Worm (Caenorhabditis elegans) whole organism, early embryonic: ENCODE measurements around the gene F11G11.4.
A peak's percentile ranks its signal among the peaks of the same experiment; 100 is the strongest.
"Not testable (repeated sequence)": the region's sequence is repeated elsewhere in the genome, so short reads cannot be mapped to it uniquely, and the experiment has no call there.

Experiments
- B0310.2 ChIP-seq: sonication (generic microtip); optimal IDR thresholded peaks from 2 replicates; lab custom pipeline; 2016; ENCODE audit warnings: mild to moderate bottlenecking, missing genetic modification characterization, missing compliant biosample characterization
- F13C5.2 ChIP-seq: sonication (generic microtip); optimal IDR thresholded peaks from 2 replicates; lab custom pipeline; 2017; ENCODE audit warnings: mild to moderate bottlenecking, missing genetic modification characterization, inconsistent platforms, missing compliant biosample characterization
- ama-1 ChIP-seq: fragments of 150-350 bp; optimal IDR thresholded peaks from 2 replicates; lab custom pipeline; 2014
- ceh-36 ChIP-seq: sonication (generic microtip); optimal IDR thresholded peaks from 2 replicates; lab custom pipeline; 2016; ENCODE audit warnings: missing genetic modification characterization, inconsistent platforms, missing compliant biosample characterization
- ets-7 ChIP-seq: sonication (generic microtip); optimal IDR thresholded peaks from 2 replicates; lab custom pipeline; 2016; ENCODE audit warnings: missing genotype, missing genetic modification characterization, missing compliant biosample characterization
- flt-1 ChIP-seq: fragments of 200-800 bp; sonication (Bioruptor generic); IDR thresholded peaks from 2 replicates; pipeline ENCODE4 v1.3.6; 2022; ENCODE audit warnings: missing genetic modification characterization, missing compliant biosample characterization
- hmbx-1 ChIP-seq: sonication (generic microtip); optimal IDR thresholded peaks from 2 replicates; lab custom pipeline; 2016; ENCODE audit warnings: mild to moderate bottlenecking, missing genetic modification characterization, missing compliant biosample characterization
- hmg-4 ChIP-seq: fragments of 200-800 bp; sonication (Bioruptor generic); optimal IDR thresholded peaks from 2 replicates; lab custom pipeline; 2018; ENCODE audit warnings: mild to moderate bottlenecking, missing genetic modification characterization, missing compliant biosample characterization
- hnd-1 ChIP-seq: sonication (generic microtip); optimal IDR thresholded peaks from 2 replicates; lab custom pipeline; 2016; ENCODE audit warnings: missing genetic modification characterization, missing compliant biosample characterization
- pes-1 ChIP-seq: fragments of 200-800 bp; sonication (Bioruptor generic); IDR thresholded peaks from 2 replicates; pipeline ENCODE4 v1.3.6; 2022; ENCODE audit warnings: missing genetic modification reagents, missing genetic modification characterization, missing compliant biosample characterization
- scrt-1 ChIP-seq: fragments of 200-800 bp; sonication (Bioruptor generic); IDR thresholded peaks from 2 replicates; pipeline ENCODE4 v1.3.6; 2022; ENCODE audit warnings: missing genetic modification characterization, missing compliant biosample characterization
- sea-1 ChIP-seq: fragments of 200-800 bp; sonication (Bioruptor generic); conservative IDR thresholded peaks from 2 replicates; pipeline ENCODE4 v1.3.6; 2022; ENCODE audit warnings: missing genetic modification characterization, missing compliant biosample characterization
- tbx-11 ChIP-seq: fragments of 200-800 bp; sonication (Bioruptor generic); IDR thresholded peaks from 2 replicates; pipeline ENCODE4 v1.3.6; 2022; ENCODE audit warnings: missing genetic modification characterization, missing compliant biosample characterization
- tra-4 ChIP-seq: sonication (generic microtip); optimal IDR thresholded peaks from 2 replicates; lab custom pipeline; 2017; ENCODE audit warnings: missing genetic modification characterization, missing compliant biosample characterization

DNA sequence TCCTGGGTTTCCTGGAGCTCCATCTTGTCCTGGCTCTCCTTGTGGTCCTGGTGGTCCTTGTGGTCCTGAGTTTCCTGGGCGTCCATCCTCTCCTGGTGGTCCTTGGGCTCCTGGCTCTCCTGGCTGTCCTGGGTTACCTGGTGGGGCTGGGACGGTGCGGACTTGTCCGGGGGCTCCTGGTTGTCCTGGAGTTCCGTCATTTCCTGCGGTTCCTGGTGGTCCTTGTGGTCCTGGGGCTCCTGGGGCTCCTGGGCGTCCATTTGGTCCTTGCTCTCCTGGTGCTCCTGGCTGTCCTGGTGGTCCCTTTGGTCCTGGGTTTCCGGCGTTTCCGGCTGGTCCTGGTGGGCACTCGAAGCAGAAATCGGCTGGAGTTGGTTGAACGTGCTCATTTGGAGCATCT, 12.0 kb downstream of the F11G11.4 start:
- not testable (repeated sequence) for TF ChIP-seq ama-1 (lab: Kevin White, UChicago); F13C5.2 (tag; lab: Kevin White, UChicago); tbx-11 (GFP tag; lab: Robert Waterston, UW); hnd-1; flt-1 (GFP tag; lab: Robert Waterston, UW); tra-4 (tag; lab: Kevin White, UChicago); pes-1 (GFP tag; lab: Robert Waterston, UW); ceh-36; hmbx-1 (tag; lab: Kevin White, UChicago); B0310.2 (tag; lab: Kevin White, UChicago); ets-7 (tag; lab: Kevin White, UChicago); hmg-4 (GFP tag; lab: Kevin White, UChicago); scrt-1 (GFP tag; lab: Robert Waterston, UW)
- 0 out of 2 replicates have a peak, but pooled peaks have one; percentile 24 for TF ChIP-seq sea-1 (GFP tag; lab: Robert Waterston, UW)
